Fruit fly (Drosophila melanogaster): ENCODE results near the gene Cpr67Fa2.

DNA sequence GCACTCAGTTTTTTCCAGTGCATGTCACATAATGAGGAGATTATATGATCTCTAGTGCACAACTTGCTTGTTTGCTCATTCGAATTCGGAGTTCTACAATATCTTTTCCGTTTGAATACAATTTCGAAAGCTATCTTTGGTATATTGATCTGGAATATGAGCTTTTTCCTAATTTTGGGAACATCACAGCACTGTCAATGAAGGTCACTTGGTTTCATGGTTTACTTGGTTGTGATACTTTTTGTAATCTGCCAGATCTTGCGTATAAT is 24.2 kb upstream of the Cpr67Fa2 start:
- TF ChIP-seq CTCF (optimal IDR thresholded peaks at IDR 0.05) (no peak), CG8478 (optimal IDR thresholded peaks at IDR 0.05) (no peak)
